Worm (Caenorhabditis elegans): Measurements from ENCODE around the gene T28C6.7.

ce11 chrIV:8866092-8866491, 38.5 kb downstream of the T28C6.7 start:
- no peak for TF ChIP-seq flt-1 (GFP tag; IDR thresholded peaks at IDR 0.05)
- no peak for TF ChIP-seq cog-1 (tag; optimal IDR thresholded peaks at IDR 0.05)
- no peak for TF ChIP-seq ztf-23 (GFP tag; IDR thresholded peaks at IDR 0.05)
- TF ChIP-seq ztf-29 (GFP tag; IDR thresholded peaks at IDR 0.05) = no peak
- TF ChIP-seq T22C8.4 (GFP tag; IDR thresholded peaks at IDR 0.05) = no peak
- TF ChIP-seq ref-1 (GFP tag; conservative IDR thresholded peaks at IDR 0.05) = no peak
- no peak for TF ChIP-seq tab-1 (GFP tag; IDR thresholded peaks at IDR 0.05)
- TF ChIP-seq klf-2 (GFP tag; conservative IDR thresholded peaks at IDR 0.05) = no peak
- TF ChIP-seq med-1 (GFP tag; optimal IDR thresholded peaks at IDR 0.05; ENCODE audit: insufficient read depth) = no peak

Data from whole organism, midembryonic.